Worm (Caenorhabditis elegans) whole organism, L2 larva: ENCODE results near the gene pkhm-2.

Source experiments
- C34F6.9 ChIP-seq: fragments of 150-350 bp; optimal IDR thresholded peaks from 2 replicates; lab custom pipeline; 2014; ENCODE audit warnings: missing biosample characterization, missing genetic modification characterization
- F13H6.1 ChIP-seq: sonication (generic microtip); optimal IDR thresholded peaks from 2 replicates; lab custom pipeline; 2016; ENCODE audit warnings: missing genetic modification characterization, missing compliant biosample characterization
- R02D3.7 ChIP-seq: fragments of 150-350 bp; optimal IDR thresholded peaks from 2 replicates; lab custom pipeline; 2014; ENCODE audit warnings: missing biosample characterization, missing genetic modification characterization
- Y55F3AM.14 ChIP-seq: fragments of 200-800 bp; sonication (Bioruptor generic); optimal IDR thresholded peaks from 2 replicates; lab custom pipeline; 2018; ENCODE audit warnings: mild to moderate bottlenecking, missing genetic modification characterization, missing compliant biosample characterization
- ZK546.5 ChIP-seq: sonication (generic microtip); optimal IDR thresholded peaks from 2 replicates; lab custom pipeline; 2017; ENCODE audit warnings: missing biosample characterization, missing genetic modification characterization
- alr-1 ChIP-seq: fragments of 150-350 bp; optimal IDR thresholded peaks from 2 replicates; lab custom pipeline; 2014; ENCODE audit warnings: missing biosample characterization, missing genetic modification characterization
- aly-2 ChIP-seq: fragments of 150-350 bp; optimal IDR thresholded peaks from 2 replicates; lab custom pipeline; 2014; ENCODE audit warnings: missing biosample characterization, missing genetic modification characterization
- ama-1 ChIP-seq: fragments of 150-350 bp; optimal IDR thresholded peaks from 2 replicates; lab custom pipeline; 2018; ENCODE audit warnings: inconsistent platforms
- blmp-1 ChIP-seq: sonication (generic microtip); optimal IDR thresholded peaks from 2 replicates; lab custom pipeline; 2017; ENCODE audit warnings: missing genetic modification characterization, mild to moderate bottlenecking, missing compliant biosample characterization, antibody characterized with exemption, moderate library complexity; ENCODE audit not compliant: insufficient read depth
- ceh-16 ChIP-seq: fragments of 150-350 bp; optimal IDR thresholded peaks from 2 replicates; lab custom pipeline; 2014; ENCODE audit warnings: missing biosample characterization, missing genetic modification characterization
- ceh-82 ChIP-seq: fragments of 150-350 bp; optimal IDR thresholded peaks from 2 replicates; lab custom pipeline; 2014; ENCODE audit warnings: missing biosample characterization, missing genetic modification characterization
- crh-2 ChIP-seq: sonication (generic microtip); optimal IDR thresholded peaks from 2 replicates; lab custom pipeline; 2017; ENCODE audit warnings: missing biosample characterization, missing genetic modification characterization
- dmd-4 ChIP-seq: sonication (generic microtip); optimal IDR thresholded peaks from 2 replicates; lab custom pipeline; 2017; ENCODE audit warnings: missing biosample characterization, missing genetic modification characterization
- egl-27 ChIP-seq: sonication (generic microtip); optimal IDR thresholded peaks from 3 replicates; lab custom pipeline; 2017; ENCODE audit warnings: missing biosample characterization, missing genetic modification reagents, missing genetic modification characterization
- elt-1 ChIP-seq: fragments of 150-350 bp; optimal IDR thresholded peaks from 2 replicates; lab custom pipeline; 2014; ENCODE audit warnings: missing biosample characterization, missing genetic modification characterization
- elt-3 ChIP-seq: sonication (generic microtip); optimal IDR thresholded peaks from 2 replicates; lab custom pipeline; 2017; ENCODE audit warnings: missing biosample characterization, missing genetic modification characterization
- fos-1 ChIP-seq: fragments of 150-350 bp; optimal IDR thresholded peaks from 2 replicates; lab custom pipeline; 2014; ENCODE audit warnings: missing biosample characterization, missing genetic modification characterization
- gmeb-1 ChIP-seq: fragments of 150-350 bp; optimal IDR thresholded peaks from 2 replicates; lab custom pipeline; 2014; ENCODE audit warnings: missing biosample characterization, missing genetic modification characterization
- lin-11 ChIP-seq: fragments of 150-350 bp; sonication (generic microtip); optimal IDR thresholded peaks from 2 replicates; lab custom pipeline; 2014; ENCODE audit warnings: missing biosample characterization, missing genetic modification characterization, inconsistent platforms, mixed read lengths
- lin-13 ChIP-seq: fragments of 150-350 bp; optimal IDR thresholded peaks from 2 replicates; lab custom pipeline; 2014; ENCODE audit warnings: missing biosample characterization, missing genetic modification reagents, missing genetic modification characterization
- lin-39 ChIP-seq: fragments of 150-350 bp; optimal IDR thresholded peaks from 2 replicates; lab custom pipeline; 2014; ENCODE audit warnings: missing biosample characterization, missing genetic modification reagents, missing genetic modification characterization
- lsy-2 ChIP-seq, 2 experiments: fragments of 150-350 bp in 1 of 2; sonication (generic microtip) in 1 of 2; optimal IDR thresholded peaks; 2 replicates each; lab custom pipeline; 2014 to 2017; ENCODE audit warnings: missing biosample characterization in 2 of 2, missing genetic modification characterization in 2 of 2
- mab-5 ChIP-seq: fragments of 150-350 bp; optimal IDR thresholded peaks from 2 replicates; lab custom pipeline; 2014; ENCODE audit warnings: missing biosample characterization, missing genetic modification characterization
- mbf-1 ChIP-seq: sonication (generic microtip); optimal IDR thresholded peaks from 2 replicates; lab custom pipeline; 2017; ENCODE audit warnings: missing biosample characterization, missing genetic modification characterization
- mdl-1 ChIP-seq, 2 experiments: fragments of 150-350 bp in 1 of 2; sonication (generic microtip) in 1 of 2; optimal IDR thresholded peaks; 2 replicates each; lab custom pipeline; 2017; ENCODE audit warnings: missing biosample characterization in 2 of 2, missing genetic modification characterization in 2 of 2
- nhr-10 ChIP-seq: sonication (generic microtip); optimal IDR thresholded peaks from 2 replicates; lab custom pipeline; 2017; ENCODE audit warnings: missing biosample characterization, missing genetic modification characterization
- nhr-11 ChIP-seq: fragments of 150-350 bp; optimal IDR thresholded peaks from 2 replicates; lab custom pipeline; 2014; ENCODE audit warnings: missing biosample characterization, missing genetic modification characterization
- nhr-12 ChIP-seq: fragments of 150-350 bp; optimal IDR thresholded peaks from 2 replicates; lab custom pipeline; 2014; ENCODE audit warnings: missing biosample characterization, missing genetic modification characterization
- nhr-129 ChIP-seq: fragments of 150-350 bp; optimal IDR thresholded peaks from 2 replicates; lab custom pipeline; 2014; ENCODE audit warnings: missing biosample characterization, missing genetic modification characterization
- nhr-21 ChIP-seq: fragments of 150-350 bp; optimal IDR thresholded peaks from 2 replicates; lab custom pipeline; 2014; ENCODE audit warnings: missing biosample characterization, missing genetic modification characterization
- nhr-23 ChIP-seq: fragments of 150-350 bp; optimal IDR thresholded peaks from 2 replicates; lab custom pipeline; 2014; ENCODE audit warnings: missing biosample characterization, missing genetic modification reagents, missing genetic modification characterization
- nhr-237 ChIP-seq: fragments of 150-350 bp; optimal IDR thresholded peaks from 2 replicates; lab custom pipeline; 2014; ENCODE audit warnings: missing biosample characterization, missing genetic modification characterization
- nhr-25 ChIP-seq: fragments of 150-350 bp; sonication (generic microtip); optimal IDR thresholded peaks from 3 replicates; lab custom pipeline; 2014; ENCODE audit warnings: missing biosample characterization, missing genetic modification characterization
- nhr-6 ChIP-seq: fragments of 150-350 bp; optimal IDR thresholded peaks from 2 replicates; lab custom pipeline; 2014; ENCODE audit warnings: missing biosample characterization, missing genetic modification characterization
- nhr-77 ChIP-seq: fragments of 150-350 bp; optimal IDR thresholded peaks from 2 replicates; lab custom pipeline; 2014; ENCODE audit warnings: missing biosample characterization, missing genetic modification characterization
- peb-1 ChIP-seq: fragments of 150-350 bp; optimal IDR thresholded peaks from 2 replicates; lab custom pipeline; 2014; ENCODE audit warnings: missing biosample characterization, missing genetic modification characterization
- sem-4 ChIP-seq: fragments of 150-350 bp; optimal IDR thresholded peaks from 2 replicates; lab custom pipeline; 2014; ENCODE audit warnings: missing biosample characterization, missing genetic modification reagents, missing genetic modification characterization
- skn-1 ChIP-seq: sonication (generic microtip); optimal IDR thresholded peaks from 2 replicates; lab custom pipeline; 2017; ENCODE audit warnings: missing biosample characterization, missing genetic modification characterization
- sma-3 ChIP-seq: sonication (generic microtip); optimal IDR thresholded peaks from 2 replicates; lab custom pipeline; 2016; ENCODE audit warnings: missing genetic modification reagents, missing genetic modification characterization, missing compliant biosample characterization
- sma-9 ChIP-seq, 2 experiments: fragments of 150-350 bp in 1 of 2; sonication (generic microtip) in 1 of 2; optimal IDR thresholded peaks; 2 replicates each; lab custom pipeline; 2014 to 2016; ENCODE audit warnings: missing genetic modification characterization in 2 of 2, mild to moderate bottlenecking in 1 of 2, missing biosample characterization in 1 of 2, missing compliant biosample characterization in 1 of 2, missing genetic modification reagents in 1 of 2, moderate library complexity in 1 of 2
- snpc-4 ChIP-seq: fragments of 150-350 bp; optimal IDR thresholded peaks from 2 replicates; lab custom pipeline; 2014; ENCODE audit warnings: missing biosample characterization, missing genetic modification characterization
- unc-39 ChIP-seq: fragments of 150-350 bp; optimal IDR thresholded peaks from 2 replicates; lab custom pipeline; 2014; ENCODE audit warnings: missing biosample characterization, missing genetic modification characterization
- unc-55 ChIP-seq: fragments of 150-350 bp; sonication (generic microtip); optimal IDR thresholded peaks from 3 replicates; lab custom pipeline; 2014; ENCODE audit warnings: missing biosample characterization, missing genetic modification reagents, missing genetic modification characterization
- unc-62 ChIP-seq: fragments of 150-350 bp; optimal IDR thresholded peaks from 2 replicates; lab custom pipeline; 2014; ENCODE audit warnings: missing biosample characterization, missing genetic modification reagents, missing genetic modification characterization
- zag-1 ChIP-seq: fragments of 150-350 bp; optimal IDR thresholded peaks from 2 replicates; lab custom pipeline; 2014; ENCODE audit warnings: missing biosample characterization, missing genetic modification characterization
- ztf-1 ChIP-seq: fragments of 200-800 bp; sonication (Bioruptor generic); conservative IDR thresholded peaks from 2 replicates; pipeline ENCODE4 v1.3.6; 2022; ENCODE audit warnings: missing genetic modification characterization, missing compliant biosample characterization
- ztf-11 ChIP-seq: sonication (generic microtip); optimal IDR thresholded peaks from 2 replicates; lab custom pipeline; 2017; ENCODE audit warnings: missing biosample characterization, missing genetic modification characterization
- ztf-4 ChIP-seq: fragments of 150-350 bp; optimal IDR thresholded peaks from 2 replicates; lab custom pipeline; 2014; ENCODE audit warnings: missing biosample characterization, missing genetic modification characterization

Gene pkhm-2

ce11 chrX:15181454-15181853, at the start of gene pkhm-2:
Gene pkhm-2 (minus strand): TSS chrX:15181465.
- TF ChIP-seq peb-1 (tag; lab: Kevin White, UChicago) (no peak), ceh-82 (tag; lab: Kevin White, UChicago) (peak; percentile 2), nhr-21 (tag; lab: Kevin White, UChicago) (peak; percentile 85), elt-3 (no peak), nhr-6 (tag; lab: Kevin White, UChicago) (peak; percentile 58), sma-9 (GFP tag; optimal IDR thresholded peaks at IDR 0.05; lab: Kevin White, UChicago) (peak; percentile 96), sma-9 (tag; optimal IDR thresholded peaks at IDR 0.05; lab: Kevin White, UChicago) (no peak), ama-1 (lab: Kevin White, UChicago) (no peak), skn-1 (peak; percentile 22), Y55F3AM.14 (GFP tag; lab: Kevin White, UChicago) (peak; percentile 17), egl-27 (peak; percentile 87), ZK546.5 (tag; lab: Kevin White, UChicago) (no peak), nhr-77 (tag; lab: Kevin White, UChicago) (no peak), mbf-1 (tag; lab: Kevin White, UChicago) (no peak), nhr-12 (tag; lab: Kevin White, UChicago) (no peak), lsy-2 (tag; optimal IDR thresholded peaks at IDR 0.05; lab: Kevin White, UChicago) (peak; percentile 75 to 88), nhr-23 (tag; lab: Kevin White, UChicago) (no peak), fos-1 (tag; lab: Kevin White, UChicago) (peak; percentile 90), C34F6.9 (peak; percentile 88), mab-5 (tag; lab: Kevin White, UChicago) (peak; percentile 74), F13H6.1 (peak; percentile 94), ztf-1 (no peak), zag-1 (tag; lab: Kevin White, UChicago) (peak; percentile 14), alr-1 (tag; lab: Kevin White, UChicago) (no peak), lin-13 (GFP tag; lab: Kevin White, UChicago) (peak; percentile 87), sem-4 (peak; percentile 84), lin-39 (tag; lab: Kevin White, UChicago) (no peak), ceh-16 (peak; percentile 62), unc-55 (GFP tag; lab: Kevin White, UChicago) (peak; percentile 81), mdl-1 (tag; optimal IDR thresholded peaks at IDR 0.05; lab: Kevin White, UChicago) (peak in 1 of 2 experiments; percentile 48), lin-11 (tag; lab: Kevin White, UChicago) (peak; percentile 74), aly-2 (no peak), crh-2 (tag; lab: Kevin White, UChicago) (peak; percentile 92), nhr-10 (tag; lab: Kevin White, UChicago) (peak; percentile 77), unc-62 (GFP tag; lab: Kevin White, UChicago) (peak; percentile 38), nhr-25 (tag; lab: Kevin White, UChicago) (peak; percentile 92), nhr-237 (tag; lab: Kevin White, UChicago) (peak; percentile 65), dmd-4 (tag; lab: Kevin White, UChicago) (no peak), nhr-129 (tag; lab: Kevin White, UChicago) (peak; percentile 93), nhr-11 (tag; lab: Kevin White, UChicago) (no peak), elt-1 (tag; lab: Kevin White, UChicago) (no peak), ztf-11 (tag; lab: Kevin White, UChicago) (no peak), R02D3.7 (tag; lab: Kevin White, UChicago) (peak; percentile 3), unc-39 (tag; lab: Kevin White, UChicago) (no peak), blmp-1 (tag; lab: Kevin White, UChicago) (peak; percentile 90), sma-3 (GFP tag; lab: Kevin White, UChicago) (peak; percentile 94), snpc-4 (peak; percentile 86), ztf-4 (tag; lab: Kevin White, UChicago) (peak; percentile 47), gmeb-1 (tag; lab: Kevin White, UChicago) (peak; percentile 86)
